Worm (Caenorhabditis elegans) whole organism, young adult: ENCODE measurements around the gene lir-2.

Experiments
- B0035.1 ChIP-seq: sonication (generic microtip); optimal IDR thresholded peaks from 2 replicates; lab custom pipeline; 2016; ENCODE audit warnings: missing genetic modification characterization, mild to moderate bottlenecking, missing compliant biosample characterization, missing genotype, missing genetic modification reagents
- F22D6.2 ChIP-seq: sonication (generic microtip); optimal IDR thresholded peaks from 2 replicates; lab custom pipeline; 2016; ENCODE audit warnings: mild to moderate bottlenecking, missing genetic modification characterization, missing compliant biosample characterization
- F55B11.4 ChIP-seq: sonication (generic microtip); optimal IDR thresholded peaks from 2 replicates; lab custom pipeline; 2016; ENCODE audit warnings: missing compliant biosample characterization, missing genetic modification characterization, borderline replicate concordance; ENCODE audit not compliant: insufficient read depth
- K12H6.12 ChIP-seq: fragments of 200-800 bp; sonication (Bioruptor generic); optimal IDR thresholded peaks from 2 replicates; lab custom pipeline; 2018; ENCODE audit warnings: mild to moderate bottlenecking, missing genetic modification characterization, missing compliant biosample characterization
- T07F8.4 ChIP-seq: sonication (generic microtip); optimal IDR thresholded peaks from 2 replicates; lab custom pipeline; 2016; ENCODE audit warnings: mild to moderate bottlenecking, missing genetic modification characterization, moderate library complexity, missing compliant biosample characterization
- Y56A3A.18 ChIP-seq: fragments of 200-800 bp; sonication (Bioruptor generic); IDR thresholded peaks from 2 replicates; pipeline ENCODE4 v1.3.6; 2022; ENCODE audit warnings: missing genetic modification reagents, missing genetic modification characterization, missing compliant biosample characterization
- aptf-2 ChIP-seq: fragments of 200-800 bp; sonication (Bioruptor generic); conservative IDR thresholded peaks from 2 replicates; pipeline ENCODE4 v1.3.6; 2022; ENCODE audit warnings: missing genetic modification reagents, missing genetic modification characterization, missing compliant biosample characterization
- aptf-3 ChIP-seq: fragments of 200-800 bp; sonication (Bioruptor generic); IDR thresholded peaks from 2 replicates; pipeline ENCODE4 v1.3.6; 2022; ENCODE audit warnings: missing genetic modification characterization, missing compliant biosample characterization
- atf-7 ChIP-seq: sonication (generic microtip); optimal IDR thresholded peaks from 2 replicates; lab custom pipeline; 2017; ENCODE audit warnings: mild to moderate bottlenecking, missing genetic modification characterization, missing compliant biosample characterization
- athp-1 ChIP-seq: sonication (generic microtip); optimal IDR thresholded peaks from 2 replicates; lab custom pipeline; 2017; ENCODE audit warnings: mild to moderate bottlenecking, missing genetic modification characterization, missing compliant biosample characterization
- attf-5 ChIP-seq: fragments of 200-800 bp; sonication (Bioruptor generic); optimal IDR thresholded peaks from 2 replicates; lab custom pipeline; 2018; ENCODE audit warnings: mild to moderate bottlenecking, missing genetic modification characterization, missing compliant biosample characterization
- ceh-58 ChIP-seq: fragments of 200-800 bp; sonication (Bioruptor generic); IDR thresholded peaks from 2 replicates; pipeline ENCODE4 v1.3.6; 2022; ENCODE audit warnings: missing genetic modification characterization, missing compliant biosample characterization
- ceh-91 ChIP-seq: fragments of 200-800 bp; sonication (Bioruptor generic); IDR thresholded peaks from 2 replicates; pipeline ENCODE4 v1.3.6; 2022; ENCODE audit warnings: missing genetic modification reagents, missing genetic modification characterization, missing compliant biosample characterization
- dox-1 ChIP-seq: fragments of 200-800 bp; sonication (Bioruptor generic); IDR thresholded peaks from 2 replicates; pipeline ENCODE4 v1.3.6; 2022; ENCODE audit warnings: missing genetic modification reagents, missing genetic modification characterization, missing compliant biosample characterization
- dpff-1 ChIP-seq: sonication (generic microtip); optimal IDR thresholded peaks from 2 replicates; lab custom pipeline; 2017; ENCODE audit warnings: mild to moderate bottlenecking, missing genetic modification characterization, missing compliant biosample characterization
- efl-1 ChIP-seq: fragments of 150-350 bp; optimal IDR thresholded peaks from 2 replicates; lab custom pipeline; 2014; ENCODE audit warnings: missing biosample characterization, missing genetic modification reagents, missing genetic modification characterization
- ekl-4 ChIP-seq: fragments of 200-800 bp; sonication (Bioruptor generic); IDR thresholded peaks from 2 replicates; pipeline ENCODE4 v1.3.6; 2022; ENCODE audit warnings: missing genetic modification reagents, missing genetic modification characterization, missing compliant biosample characterization
- him-1 ChIP-seq: sonication (generic microtip); optimal IDR thresholded peaks from 2 replicates; lab custom pipeline; 2016; ENCODE audit warnings: missing genotype, missing genetic modification reagents, missing genetic modification characterization, missing compliant biosample characterization
- hmg-1.2 ChIP-seq: fragments of 200-800 bp; sonication (Bioruptor generic); IDR thresholded peaks from 2 replicates; pipeline ENCODE4 v1.3.6; 2022; ENCODE audit warnings: missing genetic modification reagents, missing genetic modification characterization, missing compliant biosample characterization
- hmg-20 ChIP-seq: fragments of 200-800 bp; sonication (Bioruptor generic); IDR thresholded peaks from 2 replicates; pipeline ENCODE4 v1.3.6; 2022; ENCODE audit warnings: missing genetic modification reagents, missing genetic modification characterization, missing compliant biosample characterization
- hsf-1 ChIP-seq: fragments of 200-800 bp; sonication (Bioruptor generic); IDR thresholded peaks from 2 replicates; pipeline ENCODE4 v1.3.6; 2022; ENCODE audit warnings: missing genetic modification reagents, missing genetic modification characterization, missing compliant biosample characterization
- lag-1 ChIP-seq: fragments of 200-800 bp; sonication (Bioruptor generic); IDR thresholded peaks from 2 replicates; pipeline ENCODE4 v1.3.6; 2022; ENCODE audit warnings: missing genetic modification reagents, missing genetic modification characterization, missing compliant biosample characterization
- let-526 ChIP-seq: fragments of 200-800 bp; sonication (Bioruptor generic); IDR thresholded peaks from 2 replicates; pipeline ENCODE4 v1.3.6; 2022; ENCODE audit warnings: missing genetic modification reagents, missing genetic modification characterization, missing compliant biosample characterization
- lin-35 ChIP-seq, 3 experiments: fragments of 150-350 bp in 2 of 3; sonication (generic microtip) in 1 of 3; optimal IDR thresholded peaks; 2 replicates each; lab custom pipeline; 2014 to 2018; ENCODE audit warnings: missing biosample characterization in 3 of 3, missing genetic modification characterization in 3 of 3, missing genetic modification reagents in 3 of 3
- lir-1 ChIP-seq: fragments of 200-800 bp; sonication (Bioruptor generic); conservative IDR thresholded peaks from 2 replicates; pipeline ENCODE4 v1.3.6; 2022; ENCODE audit warnings: missing genetic modification reagents, missing genetic modification characterization, missing compliant biosample characterization
- madf-10 ChIP-seq: sonication (generic microtip); optimal IDR thresholded peaks from 2 replicates; lab custom pipeline; 2016; ENCODE audit warnings: mild to moderate bottlenecking, missing genetic modification characterization, missing compliant biosample characterization
- madf-3 ChIP-seq: fragments of 200-800 bp; sonication (Bioruptor generic); IDR thresholded peaks from 2 replicates; pipeline ENCODE4 v1.3.6; 2022; ENCODE audit warnings: missing genetic modification reagents, missing genetic modification characterization, missing compliant biosample characterization
- madf-8 ChIP-seq: fragments of 200-800 bp; sonication (Bioruptor generic); conservative IDR thresholded peaks from 2 replicates; pipeline ENCODE4 v1.3.6; 2022; ENCODE audit warnings: missing genetic modification reagents, missing genetic modification characterization, missing compliant biosample characterization
- nfyb-1 ChIP-seq: fragments of 200-800 bp; sonication (Bioruptor generic); IDR thresholded peaks from 2 replicates; pipeline ENCODE4 v1.3.6; 2022; ENCODE audit warnings: missing genetic modification reagents, missing genetic modification characterization, missing compliant biosample characterization
- nhr-80 ChIP-seq: sonication (generic microtip); optimal IDR thresholded peaks from 2 replicates; lab custom pipeline; 2016; ENCODE audit warnings: missing genetic modification characterization, missing compliant biosample characterization
- rec-8 ChIP-seq, 2 experiments: sonication (generic microtip); optimal IDR thresholded peaks; 2 replicates each; lab custom pipeline; 2016; ENCODE audit warnings: mild to moderate bottlenecking in 2 of 2, missing genetic modification characterization in 2 of 2, missing genetic modification reagents in 2 of 2, missing genotype in 2 of 2, missing biosample characterization in 1 of 2, missing compliant biosample characterization in 1 of 2, moderate library complexity in 1 of 2
- sptf-2 ChIP-seq: fragments of 200-800 bp; sonication (Bioruptor generic); optimal IDR thresholded peaks from 2 replicates; lab custom pipeline; 2018; ENCODE audit warnings: mild to moderate bottlenecking, missing genetic modification characterization, missing compliant biosample characterization
- tbp1 ChIP-seq: fragments of 200-800 bp; sonication (Bioruptor generic); optimal IDR thresholded peaks from 2 replicates; lab custom pipeline; 2018; ENCODE audit warnings: mild to moderate bottlenecking, missing genetic modification characterization, missing compliant biosample characterization
- zfh-2 ChIP-seq: fragments of 200-800 bp; sonication (Bioruptor generic); conservative IDR thresholded peaks from 2 replicates; pipeline ENCODE4 v1.3.6; 2022; ENCODE audit warnings: missing genetic modification reagents, missing genetic modification characterization, missing compliant biosample characterization
- ztf-18 ChIP-seq: sonication (generic microtip); optimal IDR thresholded peaks from 2 replicates; lab custom pipeline; 2016; ENCODE audit warnings: missing genotype, mild to moderate bottlenecking, missing genetic modification characterization, missing compliant biosample characterization
- ztf-25 ChIP-seq: fragments of 200-800 bp; sonication (Bioruptor generic); IDR thresholded peaks from 2 replicates; pipeline ENCODE4 v1.3.6; 2022; ENCODE audit warnings: missing genetic modification reagents, missing genetic modification characterization, missing compliant biosample characterization

lir-2 gene

DNA sequence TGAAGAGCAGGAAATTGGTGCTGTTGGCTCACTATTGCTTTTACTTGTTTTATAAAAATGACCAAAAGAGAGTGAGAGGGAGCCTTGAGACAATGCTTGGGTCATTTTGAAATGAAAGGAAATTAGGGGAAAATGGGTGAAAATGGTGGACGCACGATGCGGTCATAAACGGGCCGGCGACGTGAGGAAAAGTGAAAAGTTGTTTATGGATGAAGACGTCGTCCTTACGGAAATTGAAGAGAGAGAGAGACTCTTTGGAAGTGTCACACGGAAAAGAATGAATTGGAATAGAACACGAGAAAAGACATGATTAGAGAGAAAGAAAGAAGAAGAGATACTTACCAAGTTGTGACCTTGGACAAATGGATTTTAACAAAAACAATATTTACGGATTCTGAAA is 45.6 kb upstream of the lir-2 start:
- TF ChIP-seq ceh-58: no peak
- no peak for TF ChIP-seq ztf-18 (tag; lab: Kevin White, UChicago)
- no peak for TF ChIP-seq madf-10 (tag; lab: Kevin White, UChicago)
- TF ChIP-seq lir-1: no peak
- no peak for TF ChIP-seq Y56A3A.18 (GFP tag; lab: Robert Waterston, UW)
- TF ChIP-seq ztf-25 (GFP tag; lab: Robert Waterston, UW): no peak
- no peak for TF ChIP-seq rec-8 (tag; optimal IDR thresholded peaks at IDR 0.05; lab: Kevin White, UChicago)
- TF ChIP-seq madf-8 (GFP tag; lab: Robert Waterston, UW): no peak
- TF ChIP-seq aptf-3: no peak
- TF ChIP-seq hmg-20 (GFP tag; lab: Robert Waterston, UW): no peak
- no peak for TF ChIP-seq athp-1 (tag; lab: Kevin White, UChicago)
- TF ChIP-seq ekl-4: no peak
- TF ChIP-seq madf-3 (GFP tag; lab: Robert Waterston, UW): no peak
- TF ChIP-seq him-1: no peak
- TF ChIP-seq K12H6.12 (tag; lab: Kevin White, UChicago): no peak
- TF ChIP-seq T07F8.4 (tag; lab: Kevin White, UChicago): no peak
- TF ChIP-seq efl-1 (GFP tag; lab: Kevin White, UChicago): no peak
- no peak for TF ChIP-seq aptf-2 (GFP tag; lab: Robert Waterston, UW)

DNA sequence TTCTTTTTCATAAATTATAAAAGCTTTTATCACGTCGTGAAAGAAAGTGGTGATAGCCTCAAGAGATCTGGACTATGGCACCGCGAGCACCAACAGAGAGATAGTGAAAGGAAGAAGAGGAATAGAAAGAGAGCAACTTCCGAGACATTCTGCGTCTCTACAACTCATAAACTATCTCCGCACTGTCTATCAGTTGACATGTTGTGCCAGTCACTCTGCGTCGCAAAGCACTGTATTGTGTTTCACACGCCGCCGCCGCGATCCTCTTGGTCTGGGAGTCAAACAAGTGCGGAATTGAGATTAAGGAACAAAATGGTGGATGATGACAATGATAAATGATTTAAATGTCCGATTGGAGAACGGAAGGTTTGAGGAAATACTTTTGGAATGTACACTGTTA is 43.6 kb upstream of the lir-2 start:
- TF ChIP-seq atf-7 (tag; lab: Kevin White, UChicago): no peak
- TF ChIP-seq nfyb-1 (GFP tag; lab: Robert Waterston, UW): 0 out of 2 replicates have a peak, but pooled peaks have one; percentile 26
- TF ChIP-seq hmg-20 (GFP tag; lab: Robert Waterston, UW): no peak
- TF ChIP-seq dpff-1 (tag; lab: Kevin White, UChicago): no peak
- TF ChIP-seq F55B11.4 (tag; lab: Kevin White, UChicago): no peak
- no peak for TF ChIP-seq ceh-91
- TF ChIP-seq lin-35 (GFP tag; optimal IDR thresholded peaks at IDR 0.05; lab: Kevin White, UChicago): no peak
- TF ChIP-seq madf-8 (GFP tag; lab: Robert Waterston, UW): no peak
- peak; percentile 7; the same call in 1 of the 2 replicates for TF ChIP-seq dox-1 (GFP tag; lab: Robert Waterston, UW)
- no peak for TF ChIP-seq lag-1 (GFP tag; lab: Robert Waterston, UW)
- peak; percentile 40; the same call in 1 of the 2 replicates for TF ChIP-seq zfh-2 (GFP tag; lab: Robert Waterston, UW)
- no peak for TF ChIP-seq Y56A3A.18 (GFP tag; lab: Robert Waterston, UW)
- TF ChIP-seq hmg-1.2: peak; percentile 64; the same call in 1 of the 2 replicates
- TF ChIP-seq attf-5 (GFP tag; lab: Kevin White, UChicago): peak; percentile 18
- TF ChIP-seq tbp1 (GFP tag; lab: Kevin White, UChicago): no peak
- no peak for TF ChIP-seq hsf-1 (GFP tag; lab: Robert Waterston, UW)
- no peak for TF ChIP-seq sptf-2
- no peak for TF ChIP-seq F22D6.2 (tag; lab: Kevin White, UChicago)
- peak; percentile 77 for TF ChIP-seq nhr-80 (tag; lab: Kevin White, UChicago)
- TF ChIP-seq let-526 (GFP tag; lab: Robert Waterston, UW): no peak

DNA sequence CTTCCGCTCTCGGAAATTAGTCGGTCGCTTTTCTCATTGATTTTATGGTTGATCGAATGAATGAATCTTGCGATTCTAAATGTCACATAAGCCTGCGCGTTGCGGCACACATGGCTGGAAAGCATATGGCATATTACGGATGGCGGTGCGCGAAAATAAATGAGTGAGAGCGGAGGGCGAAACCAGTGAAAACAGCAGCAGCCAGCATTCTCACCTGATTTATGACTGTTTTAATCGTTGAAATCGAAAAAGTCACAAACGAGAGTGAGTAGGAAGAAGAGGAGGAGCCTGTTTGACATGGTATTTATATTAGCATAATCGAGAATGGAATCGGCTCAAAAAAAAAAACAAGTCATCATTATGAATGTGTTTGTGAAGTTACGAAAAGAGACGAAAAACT is 42.8 kb upstream of the lir-2 start:
- 0 out of 2 replicates have a peak, but pooled peaks have one; percentile 3 for TF ChIP-seq dox-1 (GFP tag; lab: Robert Waterston, UW)
- no peak for TF ChIP-seq B0035.1 (tag; lab: Kevin White, UChicago)
